Worm (Caenorhabditis elegans) whole organism, L4 larva: ENCODE results near the gene hpo-19.
A peak's percentile ranks its signal among the peaks of the same experiment; 100 is the strongest.

Experiments
- dmd-8 ChIP-seq: fragments of 200-800 bp; sonication (Bioruptor generic); IDR thresholded peaks from 2 replicates; pipeline ENCODE4 v1.3.6; 2022; ENCODE audit warnings: missing genetic modification characterization, missing compliant biosample characterization
- egl-27 ChIP-seq: sonication (generic microtip); optimal IDR thresholded peaks from 3 replicates; lab custom pipeline; 2017; ENCODE audit warnings: missing biosample characterization, missing genetic modification reagents, missing genetic modification characterization
- hlh-30 ChIP-seq: sonication (generic microtip); optimal IDR thresholded peaks from 2 replicates; lab custom pipeline; 2017; ENCODE audit warnings: antibody characterized with exemption, mild to moderate bottlenecking, missing genetic modification characterization, missing compliant biosample characterization; ENCODE audit not compliant: insufficient read depth
- lin-15B ChIP-seq: fragments of 150-350 bp; sonication (generic microtip); optimal IDR thresholded peaks from 3 replicates; lab custom pipeline; 2014; ENCODE audit warnings: missing biosample characterization, missing genetic modification characterization
- lsy-2 ChIP-seq, 2 experiments: fragments of 150-350 bp in 1 of 2; sonication (generic microtip) in 1 of 2; optimal IDR thresholded peaks; 2 replicates each; lab custom pipeline; 2014 to 2017; ENCODE audit warnings: missing biosample characterization in 2 of 2, missing genetic modification characterization in 2 of 2
- mdl-1 ChIP-seq, 2 experiments: fragments of 150-350 bp in 1 of 2; sonication (generic microtip) in 1 of 2; optimal IDR thresholded peaks; 2 replicates each; lab custom pipeline; 2014 to 2017; ENCODE audit warnings: missing biosample characterization in 2 of 2, missing genetic modification characterization in 2 of 2
- mep-1 ChIP-seq: fragments of 150-350 bp; sonication (generic microtip); optimal IDR thresholded peaks from 3 replicates; lab custom pipeline; 2014; ENCODE audit warnings: missing biosample characterization, missing genetic modification characterization
- nhr-11 ChIP-seq: fragments of 150-350 bp; optimal IDR thresholded peaks from 2 replicates; lab custom pipeline; 2014; ENCODE audit warnings: missing biosample characterization, missing genetic modification characterization
- nhr-25 ChIP-seq: sonication (generic microtip); optimal IDR thresholded peaks from 2 replicates; lab custom pipeline; 2017; ENCODE audit warnings: missing genetic modification characterization, mild to moderate bottlenecking, missing compliant biosample characterization, antibody characterized with exemption, moderate library complexity, borderline replicate concordance; ENCODE audit not compliant: insufficient read depth
- nhr-28 ChIP-seq: fragments of 150-350 bp; optimal IDR thresholded peaks from 2 replicates; lab custom pipeline; 2014; ENCODE audit warnings: missing biosample characterization, missing genetic modification characterization
- nhr-77 ChIP-seq: fragments of 150-350 bp; optimal IDR thresholded peaks from 2 replicates; lab custom pipeline; 2014; ENCODE audit warnings: missing biosample characterization, missing genetic modification characterization
- spr-3 ChIP-seq: fragments of 200-800 bp; sonication (Bioruptor generic); optimal IDR thresholded peaks from 2 replicates; lab custom pipeline; 2018; ENCODE audit warnings: mild to moderate bottlenecking, missing genetic modification characterization, missing compliant biosample characterization
- tra-1 ChIP-seq: fragments of 200-800 bp; sonication (Bioruptor generic); IDR thresholded peaks from 2 replicates; pipeline ENCODE4 v1.3.6; 2022; ENCODE audit warnings: missing genetic modification reagents, missing genetic modification characterization, missing compliant biosample characterization

ce11 chrV:6429870-6430339, 6.5 kb upstream of the hpo-19 start, which contains the start of gene alh-4:
- TF ChIP-seq tra-1 (GFP tag; lab: Robert Waterston, UW) (no peak), lin-15B (tag; lab: Kevin White, UChicago) (no peak), nhr-77 (tag; lab: Kevin White, UChicago) (no peak), spr-3 (GFP tag; lab: Kevin White, UChicago) (no peak), dmd-8 (no peak), nhr-25 (tag; lab: Kevin White, UChicago) (no peak), egl-27 (no peak), lsy-2 (tag; optimal IDR thresholded peaks at IDR 0.05; lab: Kevin White, UChicago) (no peak), hlh-30 (tag; lab: Kevin White, UChicago) (peak; percentile 39), mep-1 (tag; lab: Kevin White, UChicago) (no peak), nhr-28 (tag; lab: Kevin White, UChicago) (peak; percentile 44), nhr-11 (tag; lab: Kevin White, UChicago) (no peak), mdl-1 (tag; optimal IDR thresholded peaks at IDR 0.05; lab: Kevin White, UChicago) (no peak)
